Worm (Caenorhabditis elegans): ENCODE results near the gene dve-1.

- no peak for TF ChIP-seq unc-86 (tag; optimal IDR thresholded peaks at IDR 0.05)
- TF ChIP-seq ceh-30 (tag; optimal IDR thresholded peaks at IDR 0.05), result no peak
- TF ChIP-seq pha-2 (tag; optimal IDR thresholded peaks at IDR 0.05), result no peak
- TF ChIP-seq lin-11 (tag; optimal IDR thresholded peaks at IDR 0.05), result no peak
- TF ChIP-seq fkh-10 (GFP tag; optimal IDR thresholded peaks at IDR 0.05), result no peak
- no peak for TF ChIP-seq hlh-30 (tag; optimal IDR thresholded peaks at IDR 0.05; ENCODE audit: insufficient read depth)
- no peak for TF ChIP-seq ama-1 (optimal IDR thresholded peaks at IDR 0.05)
Measured at ce11 chrX:459316-459715, 25.7 kb upstream of the dve-1 start.
